Fruit fly (Drosophila melanogaster): ENCODE measurements around the gene CG14669.

CG14669 gene

DNA sequence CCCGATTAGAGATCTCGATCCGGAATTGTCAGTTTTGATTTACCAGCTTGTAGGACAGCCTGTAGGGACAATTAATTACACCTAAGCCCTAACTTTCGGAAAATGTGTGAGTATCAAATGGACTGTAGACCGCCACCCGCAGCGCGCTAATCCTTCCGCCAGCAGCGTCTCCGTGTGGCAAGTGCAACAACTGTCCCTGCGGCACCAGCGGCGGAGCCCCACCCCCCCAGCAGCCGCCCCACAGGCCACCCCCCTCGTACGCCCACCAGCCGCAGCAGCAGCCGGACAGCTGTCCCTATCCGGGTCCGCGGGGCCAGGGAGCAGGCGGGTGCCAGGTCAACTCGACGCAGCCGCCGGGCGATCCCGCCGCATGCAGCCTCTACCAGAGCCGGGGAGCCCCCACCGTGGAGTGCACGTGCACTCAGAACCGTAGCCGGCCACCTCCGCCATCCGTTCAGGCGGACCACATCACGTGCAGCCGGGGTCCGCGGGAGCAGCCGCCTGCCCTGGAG lies 44.8 kb upstream of the CG14669 start, which contains the start of the genes CG31542 and CG34277:
Gene CG31542 (plus strand): TSS at position 51 of the 512 bp plus-strand sequence.
Gene CG34277 (plus strand): TSS at position 51 of the 512 bp plus-strand sequence.
- no peak for TF ChIP-seq pdm3 (GFP tag; optimal IDR thresholded peaks at IDR 0.05)
- no peak for TF ChIP-seq CG10631 (GFP tag; optimal IDR thresholded peaks at IDR 0.05)
- TF ChIP-seq achi (GFP tag; optimal IDR thresholded peaks at IDR 0.05), result no peak
- no peak for TF ChIP-seq CG6276 (GFP tag; optimal IDR thresholded peaks at IDR 0.05)
- no peak for TF ChIP-seq CG11902 (GFP tag; optimal IDR thresholded peaks at IDR 0.05)
- TF ChIP-seq Ets96B (tag; optimal IDR thresholded peaks at IDR 0.05), result no peak

DNA sequence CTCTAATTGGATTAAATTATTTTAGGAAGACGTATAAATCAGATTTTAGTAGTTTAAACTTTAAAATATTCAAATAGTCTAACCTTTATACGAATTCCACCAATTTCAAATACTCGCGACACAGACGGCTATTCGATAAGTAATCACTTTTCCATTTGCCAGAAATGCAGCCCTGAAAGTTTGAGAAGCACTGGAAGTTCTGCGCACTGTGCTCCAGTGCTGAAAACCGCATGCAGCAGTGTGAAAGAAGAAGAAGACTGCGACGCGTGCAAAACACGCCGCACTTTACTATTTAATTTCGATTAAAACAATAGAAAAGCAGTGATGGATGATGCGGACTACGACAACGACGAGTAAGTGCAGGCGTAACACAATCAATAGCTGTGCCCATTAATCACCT lies 42.8 kb upstream of the CG14669 start, which contains the start of gene Polr2F:
Gene Polr2F (plus strand): TSS at position 233 of the 400 bp plus-strand sequence.
- no peak for TF ChIP-seq CG7368 (GFP tag; optimal IDR thresholded peaks at IDR 0.05)
- TF ChIP-seq CG8632 (GFP tag; optimal IDR thresholded peaks at IDR 0.05), result no peak
- peak; percentile 17 for TF ChIP-seq CG6854 (GFP tag; optimal IDR thresholded peaks at IDR 0.05)
- peak; percentile 59 for TF ChIP-seq CG3032 (tag; optimal IDR thresholded peaks at IDR 0.05)
- TF ChIP-seq Ets21C (GFP tag; optimal IDR thresholded peaks at IDR 0.05), result peak; percentile 66
- no peak for TF ChIP-seq pdm3 (GFP tag; optimal IDR thresholded peaks at IDR 0.05)
- TF ChIP-seq Hr39 (GFP tag; optimal IDR thresholded peaks at IDR 0.05), result peak; percentile 83
- no peak for TF ChIP-seq CG3919 (GFP tag; optimal IDR thresholded peaks at IDR 0.05)
- TF ChIP-seq CG11294 (GFP tag; IDR thresholded peaks at IDR 0.05), result peak; percentile 44; the same call in 1 of the 2 replicates
- TF ChIP-seq CG10631 (GFP tag; optimal IDR thresholded peaks at IDR 0.05), result no peak
- peak; percentile 72; the same call in 2 of the 3 replicates for TF ChIP-seq CG6163 (GFP tag; IDR thresholded peaks at IDR 0.05)
- peak; percentile 79 for TF ChIP-seq Eip78C (GFP tag)
- peak; percentile 45; the same call in 1 of the 3 replicates for TF ChIP-seq eg (GFP tag; IDR thresholded peaks at IDR 0.05)
- TF ChIP-seq CG15336 (GFP tag; IDR thresholded peaks at IDR 0.05), result no peak
- peak; percentile 32 for TF ChIP-seq CG1621 (tag; optimal IDR thresholded peaks at IDR 0.05)
- no peak for TF ChIP-seq net (GFP tag; optimal IDR thresholded peaks at IDR 0.05)
- TF ChIP-seq dac (GFP tag; optimal IDR thresholded peaks at IDR 0.05), result no peak
- no peak for TF ChIP-seq CG9139 (GFP tag; optimal IDR thresholded peaks at IDR 0.05)
- TF ChIP-seq acj6 (GFP tag; optimal IDR thresholded peaks at IDR 0.05), result peak; percentile 65
- no peak for TF ChIP-seq OdsH (GFP tag; optimal IDR thresholded peaks at IDR 0.05)
- TF ChIP-seq CG34406 (GFP tag; optimal IDR thresholded peaks at IDR 0.05), result no peak
- no peak for TF ChIP-seq CG11762 (GFP tag; optimal IDR thresholded peaks at IDR 0.05; ENCODE audit: insufficient read depth)
- TF ChIP-seq Sox14 (GFP tag; optimal IDR thresholded peaks at IDR 0.05), result no peak
- TF ChIP-seq spab (GFP tag; optimal IDR thresholded peaks at IDR 0.05), result no peak
- peak; percentile 42 for TF ChIP-seq Ets96B (tag; optimal IDR thresholded peaks at IDR 0.05)
- no peak for TF ChIP-seq Eip93F (GFP tag; optimal IDR thresholded peaks at IDR 0.05)
- peak in 1 of 2 experiments; percentile 49 for TF ChIP-seq salr (GFP tag; optimal IDR thresholded peaks at IDR 0.05)
- no peak for TF ChIP-seq ss (GFP tag; optimal IDR thresholded peaks at IDR 0.05)
- peak; percentile 27 for TF ChIP-seq CG8319 (GFP tag; optimal IDR thresholded peaks at IDR 0.05)
- no peak for TF ChIP-seq CG32006 (GFP tag; optimal IDR thresholded peaks at IDR 0.05)
- TF ChIP-seq Hr4 (GFP tag; optimal IDR thresholded peaks at IDR 0.05), result no peak
- TF ChIP-seq lz (GFP tag; optimal IDR thresholded peaks at IDR 0.05), result peak; percentile 81
- TF ChIP-seq CG6808 (GFP tag; optimal IDR thresholded peaks at IDR 0.05), result no peak
- no peak for TF ChIP-seq fkh (GFP tag; optimal IDR thresholded peaks at IDR 0.05)
- peak; percentile 34; the same call in 1 of the 2 replicates for TF ChIP-seq Gug (GFP tag; IDR thresholded peaks at IDR 0.05)
- TF ChIP-seq esn (GFP tag; optimal IDR thresholded peaks at IDR 0.05), result peak; percentile 78
- TF ChIP-seq achi (GFP tag; optimal IDR thresholded peaks at IDR 0.05), result no peak
- TF ChIP-seq CG11902 (GFP tag; optimal IDR thresholded peaks at IDR 0.05), result peak; percentile 58
- TF ChIP-seq dsx (GFP tag; optimal IDR thresholded peaks at IDR 0.05; ENCODE audit: poor library complexity, severe bottlenecking), result no peak
- TF ChIP-seq Lpt (GFP tag; optimal IDR thresholded peaks at IDR 0.05), result peak; percentile 11
- peak; percentile 68 for TF ChIP-seq topi (GFP tag; optimal IDR thresholded peaks at IDR 0.05)
- peak; percentile 10 for TF ChIP-seq Hr38 (GFP tag; optimal IDR thresholded peaks at IDR 0.05)
- TF ChIP-seq CG16779 (tag; optimal IDR thresholded peaks at IDR 0.05), result no peak
- TF ChIP-seq svp (GFP tag), result no peak
- TF ChIP-seq Sox15 (GFP tag; optimal IDR thresholded peaks at IDR 0.05), result peak; percentile 55
- no peak for TF ChIP-seq Smox (GFP tag; optimal IDR thresholded peaks at IDR 0.05)
- TF ChIP-seq cyc (GFP tag; optimal IDR thresholded peaks at IDR 0.05), result peak; percentile 83
- peak; percentile 86 for TF ChIP-seq CG31627 (GFP tag; optimal IDR thresholded peaks at IDR 0.05)

Data from whole organism, prepupa.